Worm (Caenorhabditis elegans): ENCODE results near the gene atf-4.
A peak's percentile ranks its signal among the peaks of the same experiment; 100 is the strongest.

atf-4 gene

ce11 chrX:14818464-14819259 lies 8.1 kb upstream of the atf-4 start, which contains the start of gene epn-1:
epn-1 (minus strand) TSS chrX:14818514.
- peak; percentile 90 for TF ChIP-seq ceh-39 (tag; optimal IDR thresholded peaks at IDR 0.05)
- peak; percentile 93 for TF ChIP-seq unc-62 (GFP tag; optimal IDR thresholded peaks at IDR 0.05)
- TF ChIP-seq zip-8 (tag; optimal IDR thresholded peaks at IDR 0.05) = no peak
- peak; percentile 89 for TF ChIP-seq sptf-1 (tag; optimal IDR thresholded peaks at IDR 0.05)
- TF ChIP-seq nhr-237 (tag; optimal IDR thresholded peaks at IDR 0.05) = peak; percentile 81
- TF ChIP-seq M03D4.4 (tag; optimal IDR thresholded peaks at IDR 0.05) = peak; percentile 83
- TF ChIP-seq ces-1 (GFP tag; optimal IDR thresholded peaks at IDR 0.05) = peak; percentile 81
- TF ChIP-seq ham-2 (GFP tag; optimal IDR thresholded peaks at IDR 0.05) = peak; percentile 91
- TF ChIP-seq elt-1 (tag; optimal IDR thresholded peaks at IDR 0.05; ENCODE audit: borderline replicate concordance, insufficient read depth) = peak; percentile 31
- peak; percentile 59 for TF ChIP-seq nhr-12 (tag; optimal IDR thresholded peaks at IDR 0.05)
- peak; percentile 95 for TF ChIP-seq mep-1 (tag; optimal IDR thresholded peaks at IDR 0.05)
- TF ChIP-seq tbx-8 (GFP tag; optimal IDR thresholded peaks at IDR 0.05) = no peak
- TF ChIP-seq lin-13 (tag; optimal IDR thresholded peaks at IDR 0.05) = peak; percentile 63
- TF ChIP-seq mls-2 (tag; optimal IDR thresholded peaks at IDR 0.05) = peak; percentile 83
- peak; percentile 85 for TF ChIP-seq hlh-1 (tag; optimal IDR thresholded peaks at IDR 0.05)
- TF ChIP-seq ztf-11 (tag; optimal IDR thresholded peaks at IDR 0.05) = peak; percentile 87
- peak; percentile 88 for TF ChIP-seq pha-4 (tag; optimal IDR thresholded peaks at IDR 0.05)
- TF ChIP-seq sem-2 (GFP tag; optimal IDR thresholded peaks at IDR 0.05) = no peak
- TF ChIP-seq lin-32 (GFP tag; optimal IDR thresholded peaks at IDR 0.05) = no peak
- no peak for TF ChIP-seq nhr-76 (tag; optimal IDR thresholded peaks at IDR 0.05)
- peak; percentile 26 for TF ChIP-seq lsy-2 (tag; optimal IDR thresholded peaks at IDR 0.05)
- no peak for TF ChIP-seq blmp-1 (tag; optimal IDR thresholded peaks at IDR 0.05)
- TF ChIP-seq bed-3 (GFP tag; optimal IDR thresholded peaks at IDR 0.05) = peak; percentile 20
- TF ChIP-seq unc-120 (tag; optimal IDR thresholded peaks at IDR 0.05; ENCODE audit: poor library complexity, severe bottlenecking) = peak; percentile 62
- no peak for TF ChIP-seq flh-1 (GFP tag; optimal IDR thresholded peaks at IDR 0.05)
- peak; percentile 60 for TF ChIP-seq mab-5 (tag; optimal IDR thresholded peaks at IDR 0.05)
- TF ChIP-seq ceh-43 (GFP tag; optimal IDR thresholded peaks at IDR 0.05) = peak; percentile 63
- TF ChIP-seq elt-3 (tag; optimal IDR thresholded peaks at IDR 0.05) = peak; percentile 22
- peak; percentile 71 for TF ChIP-seq cnd-1 (tag; optimal IDR thresholded peaks at IDR 0.05)
- peak; percentile 52 for TF ChIP-seq nhr-2 (tag; optimal IDR thresholded peaks at IDR 0.05)
- TF ChIP-seq snpc-4 (tag; optimal IDR thresholded peaks at IDR 0.05) = no peak
- TF ChIP-seq drap-1 (GFP tag; optimal IDR thresholded peaks at IDR 0.05) = peak; percentile 81

- TF ChIP-seq nhr-28 (tag; optimal IDR thresholded peaks at IDR 0.05) (no peak), drap-1 (GFP tag; optimal IDR thresholded peaks at IDR 0.05) (no peak), flh-1 (GFP tag; optimal IDR thresholded peaks at IDR 0.05) (no peak), ham-2 (GFP tag; optimal IDR thresholded peaks at IDR 0.05) (no peak), nhr-12 (tag; optimal IDR thresholded peaks at IDR 0.05) (no peak), ceh-83 (GFP tag; optimal IDR thresholded peaks at IDR 0.05) (no peak), sptf-1 (tag; optimal IDR thresholded peaks at IDR 0.05) (no peak), mep-1 (tag; optimal IDR thresholded peaks at IDR 0.05) (no peak), nhr-76 (tag; optimal IDR thresholded peaks at IDR 0.05) (no peak), bed-3 (GFP tag; optimal IDR thresholded peaks at IDR 0.05) (no peak), hlh-1 (tag; optimal IDR thresholded peaks at IDR 0.05) (no peak), pha-4 (tag; optimal IDR thresholded peaks at IDR 0.05) (no peak), cnd-1 (tag; optimal IDR thresholded peaks at IDR 0.05) (no peak), unc-62 (GFP tag; optimal IDR thresholded peaks at IDR 0.05) (no peak)
These were observed 6.1 kb upstream of the atf-4 start for ce11 chrX:14816717-14817116.

ce11 chrX:14815412-14815811 lies 4.8 kb upstream of the atf-4 start:
- no peak for TF ChIP-seq unc-62 (GFP tag; optimal IDR thresholded peaks at IDR 0.05)
- TF ChIP-seq ces-1 (GFP tag; optimal IDR thresholded peaks at IDR 0.05) = peak; percentile 27
- no peak for TF ChIP-seq M03D4.4 (tag; optimal IDR thresholded peaks at IDR 0.05)
- no peak for TF ChIP-seq zip-8 (tag; optimal IDR thresholded peaks at IDR 0.05)
- no peak for TF ChIP-seq unc-120 (tag; optimal IDR thresholded peaks at IDR 0.05; ENCODE audit: poor library complexity, severe bottlenecking)
- no peak for TF ChIP-seq cnd-1 (tag; optimal IDR thresholded peaks at IDR 0.05)
- TF ChIP-seq bed-3 (GFP tag; optimal IDR thresholded peaks at IDR 0.05) = no peak
- peak; percentile 19 for TF ChIP-seq sptf-1 (tag; optimal IDR thresholded peaks at IDR 0.05)
- TF ChIP-seq nhr-237 (tag; optimal IDR thresholded peaks at IDR 0.05) = no peak

All from whole organism, mixed stage, embryonic.